Fruit fly (Drosophila melanogaster) whole organism, adult: ENCODE results near the gene CG12481.

ENCODE experiments used
- CG12768 ChIP-seq: fragments of 200-800 bp; sonication (Bioruptor generic); optimal IDR thresholded peaks from 2 replicates; lab custom pipeline; 2017; ENCODE audit warnings: missing biosample characterization, missing genetic modification characterization, mild to moderate bottlenecking, moderate library complexity, missing genetic modification reagents
- CG14711 ChIP-seq: fragments of 200-800 bp; sonication (Bioruptor generic); optimal IDR thresholded peaks from 2 replicates; lab custom pipeline; 2018; ENCODE audit warnings: missing biosample characterization, mild to moderate bottlenecking, missing genetic modification characterization, moderate library complexity
- CG33017 ChIP-seq: fragments of 200-800 bp; sonication (Bioruptor generic); optimal IDR thresholded peaks from 2 replicates; lab custom pipeline; 2018; ENCODE audit warnings: missing biosample characterization, mild to moderate bottlenecking, missing genetic modification characterization, moderate library complexity
- CG7045 ChIP-seq: fragments of 200-800 bp; sonication (Bioruptor generic); optimal IDR thresholded peaks from 2 replicates; lab custom pipeline; 2017; ENCODE audit warnings: missing biosample characterization, mild to moderate bottlenecking, missing genetic modification characterization
- CG7101 ChIP-seq: fragments of 200-800 bp; sonication (Bioruptor generic); optimal IDR thresholded peaks from 2 replicates; lab custom pipeline; 2018; ENCODE audit warnings: missing biosample characterization, mild to moderate bottlenecking, missing genetic modification characterization, moderate library complexity
- Clk ChIP-seq: fragments of 200-800 bp; sonication (Bioruptor generic); optimal IDR thresholded peaks from 2 replicates; lab custom pipeline; 2017; ENCODE audit warnings: missing biosample characterization, missing genetic modification characterization
- Crg-1 ChIP-seq: fragments of 200-800 bp; sonication (Bioruptor generic); optimal IDR thresholded peaks from 2 replicates; lab custom pipeline; 2016; ENCODE audit warnings: missing biosample characterization, missing genetic modification characterization
- Hr96 ChIP-seq: fragments of 200-800 bp; sonication (Bioruptor generic); optimal IDR thresholded peaks from 2 replicates; lab custom pipeline; 2016; ENCODE audit warnings: missing biosample characterization, missing genetic modification characterization
- cic ChIP-seq: fragments of 200-800 bp; sonication (Bioruptor generic); optimal IDR thresholded peaks from 2 replicates; lab custom pipeline; 2017; ENCODE audit warnings: missing biosample characterization, mild to moderate bottlenecking, missing genetic modification characterization, moderate library complexity
- kay ChIP-seq: fragments of 200-800 bp; sonication (Bioruptor generic); peaks from one replicate; lab custom pipeline; 2016; ENCODE audit warnings: missing biosample characterization, missing genetic modification characterization, borderline replicate concordance
- ovo ChIP-seq: fragments of 200-800 bp; sonication (Bioruptor generic); optimal IDR thresholded peaks from 2 replicates; lab custom pipeline; 2016; ENCODE audit warnings: missing biosample characterization, missing genetic modification characterization
- pad ChIP-seq: fragments of 200-800 bp; sonication (Bioruptor generic); optimal IDR thresholded peaks from 3 replicates; lab custom pipeline; 2017; ENCODE audit warnings: missing biosample characterization, missing genetic modification characterization, mild to moderate bottlenecking, moderate library complexity, missing genetic modification reagents
- tj ChIP-seq: fragments of 200-800 bp; sonication (Bioruptor generic); optimal IDR thresholded peaks from 3 replicates; lab custom pipeline; 2017; ENCODE audit warnings: missing biosample characterization, mild to moderate bottlenecking, missing genetic modification characterization, moderate library complexity
- toe ChIP-seq: fragments of 200-800 bp; sonication (Bioruptor generic); optimal IDR thresholded peaks from 2 replicates; lab custom pipeline; 2016; ENCODE audit warnings: missing biosample characterization, missing genetic modification characterization

DNA sequence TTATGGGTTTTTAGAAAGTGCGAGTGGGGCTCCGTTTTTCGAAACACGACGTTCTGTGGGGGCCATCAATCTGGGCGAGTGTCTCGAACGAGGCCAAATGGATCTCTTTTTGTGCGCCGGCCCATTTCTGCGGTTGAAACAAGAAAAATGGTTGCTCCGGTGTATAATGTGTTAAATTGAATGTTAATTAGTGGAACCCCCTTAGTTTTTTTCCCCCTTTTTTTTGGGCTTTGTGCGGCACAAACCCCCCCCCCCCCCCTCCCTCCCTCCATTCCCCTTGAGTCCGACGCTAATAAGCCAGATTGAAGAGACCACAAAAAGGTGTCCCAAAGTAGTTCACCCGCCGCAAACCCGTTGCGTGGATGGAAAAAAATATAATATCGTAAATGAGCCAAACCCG, 13.4 kb upstream of the CG12481 start:
- no peak for TF ChIP-seq pad (GFP tag; lab: Kevin White, UChicago)
- no peak for TF ChIP-seq ovo
- no peak for TF ChIP-seq tj
- TF ChIP-seq CG14711 (tag; lab: Kevin White, UChicago), result no peak
- TF ChIP-seq CG7045 (GFP tag; lab: Kevin White, UChicago), result no peak
- no peak for TF ChIP-seq toe
- TF ChIP-seq cic, result no peak
- no peak for TF ChIP-seq CG12768 (GFP tag; lab: Kevin White, UChicago)
- TF ChIP-seq CG33017, result no peak
- no peak for TF ChIP-seq kay (GFP tag; lab: Kevin White, UChicago)
- no peak for TF ChIP-seq CG7101 (tag; lab: Kevin White, UChicago)
- no peak for TF ChIP-seq Clk (GFP tag; lab: Kevin White, UChicago)
- TF ChIP-seq Crg-1 (GFP tag; lab: Kevin White, UChicago), result no peak
- TF ChIP-seq Hr96 (GFP tag; lab: Kevin White, UChicago), result no peak
